Worm (Caenorhabditis elegans) whole organism, early embryonic: Measurements from ENCODE around the gene F53F8.4.

Experiments used
- B0310.2 ChIP-seq: sonication (generic microtip); optimal IDR thresholded peaks from 2 replicates; lab custom pipeline; 2016; ENCODE audit warnings: mild to moderate bottlenecking, missing genetic modification characterization, missing compliant biosample characterization
- ama-1 ChIP-seq: fragments of 150-350 bp; optimal IDR thresholded peaks from 2 replicates; lab custom pipeline; 2014
- ets-7 ChIP-seq: sonication (generic microtip); optimal IDR thresholded peaks from 2 replicates; lab custom pipeline; 2016; ENCODE audit warnings: missing genotype, missing genetic modification characterization, missing compliant biosample characterization
- flt-1 ChIP-seq: fragments of 200-800 bp; sonication (Bioruptor generic); IDR thresholded peaks from 2 replicates; pipeline ENCODE4 v1.3.6; 2022; ENCODE audit warnings: missing genetic modification characterization, missing compliant biosample characterization
- hmg-4 ChIP-seq: fragments of 200-800 bp; sonication (Bioruptor generic); optimal IDR thresholded peaks from 2 replicates; lab custom pipeline; 2018; ENCODE audit warnings: mild to moderate bottlenecking, missing genetic modification characterization, missing compliant biosample characterization
- hnd-1 ChIP-seq: sonication (generic microtip); optimal IDR thresholded peaks from 2 replicates; lab custom pipeline; 2016; ENCODE audit warnings: missing genetic modification characterization, missing compliant biosample characterization
- sea-1 ChIP-seq: fragments of 200-800 bp; sonication (Bioruptor generic); conservative IDR thresholded peaks from 2 replicates; pipeline ENCODE4 v1.3.6; 2022; ENCODE audit warnings: missing genetic modification characterization, missing compliant biosample characterization
- tbx-37 ChIP-seq: fragments of 200-800 bp; sonication (Bioruptor generic); conservative IDR thresholded peaks from 2 replicates; pipeline ENCODE4 v1.3.6; 2022; ENCODE audit warnings: missing genetic modification reagents, missing genetic modification characterization, missing compliant biosample characterization

DNA sequence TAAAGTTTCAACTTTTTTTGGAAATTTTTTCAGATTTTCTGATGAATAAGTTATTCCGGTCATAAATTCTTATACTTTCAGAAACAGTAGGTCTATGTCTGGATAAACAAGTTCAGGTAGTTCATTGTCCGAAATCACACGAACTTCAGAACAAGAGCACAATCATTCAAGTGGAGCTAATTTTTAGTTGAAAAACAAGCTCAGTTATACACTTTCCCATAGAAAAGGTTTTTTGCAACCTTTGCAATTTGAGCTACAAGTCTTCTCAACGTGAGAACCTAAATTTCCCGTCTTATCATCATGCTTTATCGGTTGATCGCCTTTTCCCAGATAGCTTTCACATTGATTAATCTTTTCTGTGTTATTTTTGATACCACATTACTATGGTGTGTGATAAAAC lies 40.3 kb upstream of the F53F8.4 start, which contains the start of gene srxa-1:
- no peak for TF ChIP-seq hmg-4 (GFP tag; lab: Kevin White, UChicago)
- TF ChIP-seq B0310.2 (tag; lab: Kevin White, UChicago), result no peak
- TF ChIP-seq hnd-1, result no peak
- no peak for TF ChIP-seq sea-1 (GFP tag; lab: Robert Waterston, UW)
- TF ChIP-seq ets-7 (tag; lab: Kevin White, UChicago), result no peak
- TF ChIP-seq tbx-37 (GFP tag; lab: Robert Waterston, UW), result no peak
- no peak for TF ChIP-seq ama-1 (lab: Kevin White, UChicago)
- TF ChIP-seq flt-1, result no peak
